Worm (Caenorhabditis elegans) whole organism, L4 larva: ENCODE measurements around the gene dmsr-10.

ENCODE experiments used
- D1046.2 ChIP-seq: fragments of 200-800 bp; sonication (Bioruptor generic); IDR thresholded peaks from 2 replicates; pipeline ENCODE4 v1.3.6; 2022; ENCODE audit warnings: missing genetic modification characterization, missing compliant biosample characterization
- F10B5.3 ChIP-seq: sonication (generic microtip); optimal IDR thresholded peaks from 2 replicates; lab custom pipeline; 2016; ENCODE audit warnings: mild to moderate bottlenecking, missing genetic modification characterization, missing compliant biosample characterization
- F44E2.7 ChIP-seq: fragments of 200-800 bp; sonication (Bioruptor generic); IDR thresholded peaks from 2 replicates; pipeline ENCODE4 v2.1.2; 2022; ENCODE audit warnings: missing genetic modification characterization, missing compliant biosample characterization
- R02D3.7 ChIP-seq: fragments of 150-350 bp; sonication (generic microtip); optimal IDR thresholded peaks from 3 replicates; lab custom pipeline; 2014; ENCODE audit warnings: missing biosample characterization, missing genetic modification characterization
- T20F7.1 ChIP-seq: fragments of 200-800 bp; sonication (Bioruptor generic); optimal IDR thresholded peaks from 2 replicates; lab custom pipeline; 2018; ENCODE audit warnings: mild to moderate bottlenecking, missing genetic modification characterization, missing compliant biosample characterization
- T26A8.4 ChIP-seq: fragments of 200-800 bp; sonication (Bioruptor generic); IDR thresholded peaks from 2 replicates; pipeline ENCODE4 v1.3.6; 2022; ENCODE audit warnings: missing genetic modification characterization, missing compliant biosample characterization
- Y105C5A.15 ChIP-seq: fragments of 200-800 bp; sonication (Bioruptor generic); IDR thresholded peaks from 2 replicates; pipeline ENCODE4 v1.3.6; 2022; ENCODE audit warnings: missing genetic modification characterization, missing compliant biosample characterization
- Y48G9A.11 ChIP-seq: fragments of 200-800 bp; sonication (Bioruptor generic); IDR thresholded peaks from 2 replicates; pipeline ENCODE4 v1.3.6; 2022; ENCODE audit warnings: missing genetic modification reagents, missing genetic modification characterization, missing compliant biosample characterization
- Y5F2A.4 ChIP-seq: fragments of 200-800 bp; sonication (Bioruptor generic); optimal IDR thresholded peaks from 2 replicates; lab custom pipeline; 2018; ENCODE audit warnings: mild to moderate bottlenecking, missing genetic modification characterization, missing compliant biosample characterization
- ZK337.2 ChIP-seq: fragments of 200-800 bp; sonication (Bioruptor generic); IDR thresholded peaks from 2 replicates; pipeline ENCODE4 v1.3.6; 2022; ENCODE audit warnings: missing genetic modification reagents, missing genetic modification characterization, missing compliant biosample characterization
- ZK546.5 ChIP-seq, 2 experiments: sonication (generic microtip); optimal IDR thresholded peaks; 2 replicates each; lab custom pipeline; 2017; ENCODE audit warnings: missing biosample characterization in 2 of 2, missing genetic modification characterization in 2 of 2
- ama-1 ChIP-seq: fragments of 150-350 bp; optimal IDR thresholded peaks from 2 replicates; lab custom pipeline; 2014; ENCODE audit warnings: inconsistent platforms, mixed read lengths
- attf-4 ChIP-seq: sonication (generic microtip); optimal IDR thresholded peaks from 3 replicates; lab custom pipeline; 2017; ENCODE audit warnings: missing biosample characterization, missing genetic modification characterization
- ceh-20 ChIP-seq: fragments of 200-800 bp; sonication (Bioruptor generic); IDR thresholded peaks from 2 replicates; pipeline ENCODE4 v1.3.6; 2022; ENCODE audit warnings: missing genetic modification reagents, missing genetic modification characterization, missing compliant biosample characterization
- ces-1 ChIP-seq: fragments of 150-350 bp; sonication (generic microtip); optimal IDR thresholded peaks from 4 replicates; lab custom pipeline; 2014; ENCODE audit warnings: missing biosample characterization, missing genetic modification reagents, missing genetic modification characterization
- dmd-6 ChIP-seq: fragments of 200-800 bp; sonication (Bioruptor generic); IDR thresholded peaks from 2 replicates; pipeline ENCODE4 v1.3.6; 2022; ENCODE audit warnings: missing genetic modification reagents, missing genetic modification characterization, missing compliant biosample characterization
- dpl-1 ChIP-seq: fragments of 150-350 bp; optimal IDR thresholded peaks from 2 replicates; lab custom pipeline; 2014; ENCODE audit warnings: missing biosample characterization, missing genetic modification reagents, missing genetic modification characterization
- duxl-1 ChIP-seq: sonication (generic microtip); optimal IDR thresholded peaks from 2 replicates; lab custom pipeline; 2016; ENCODE audit warnings: mild to moderate bottlenecking, missing genetic modification characterization, moderate library complexity, missing compliant biosample characterization; ENCODE audit not compliant: poor library complexity
- dve-1 ChIP-seq: sonication (generic microtip); optimal IDR thresholded peaks from 2 replicates; lab custom pipeline; 2017; ENCODE audit warnings: antibody characterized with exemption, mild to moderate bottlenecking, missing genetic modification characterization, missing compliant biosample characterization; ENCODE audit not compliant: insufficient read depth
- fos-1 ChIP-seq: fragments of 150-350 bp; optimal IDR thresholded peaks from 2 replicates; lab custom pipeline; 2014; ENCODE audit warnings: missing biosample characterization, missing genetic modification characterization
- hlh-30 ChIP-seq: sonication (generic microtip); optimal IDR thresholded peaks from 2 replicates; lab custom pipeline; 2017; ENCODE audit warnings: antibody characterized with exemption, mild to moderate bottlenecking, missing genetic modification characterization, missing compliant biosample characterization; ENCODE audit not compliant: insufficient read depth
- jun-1 ChIP-seq: fragments of 150-350 bp; optimal IDR thresholded peaks from 2 replicates; lab custom pipeline; 2014; ENCODE audit warnings: missing biosample characterization, missing genetic modification reagents, missing genetic modification characterization
- lim-7 ChIP-seq: fragments of 200-800 bp; sonication (Bioruptor generic); IDR thresholded peaks from 2 replicates; pipeline ENCODE4 v1.3.6; 2022; ENCODE audit warnings: missing genetic modification characterization, missing compliant biosample characterization
- madf-9 ChIP-seq: fragments of 200-800 bp; sonication (Bioruptor generic); conservative IDR thresholded peaks from 2 replicates; pipeline ENCODE4 v1.3.6; 2022; ENCODE audit warnings: missing genetic modification reagents, missing genetic modification characterization, missing compliant biosample characterization
- mep-1 ChIP-seq: fragments of 150-350 bp; sonication (generic microtip); optimal IDR thresholded peaks from 3 replicates; lab custom pipeline; 2014; ENCODE audit warnings: missing biosample characterization, missing genetic modification characterization
- mes-2 ChIP-seq: sonication (generic microtip); optimal IDR thresholded peaks from 2 replicates; lab custom pipeline; 2016; ENCODE audit warnings: missing genotype, mild to moderate bottlenecking, missing genetic modification characterization, missing compliant biosample characterization; ENCODE audit not compliant: poor library complexity, severe bottlenecking
- nhr-102 ChIP-seq: sonication (generic microtip); optimal IDR thresholded peaks from 2 replicates; lab custom pipeline; 2016; ENCODE audit warnings: mild to moderate bottlenecking, missing genetic modification characterization, moderate library complexity, missing compliant biosample characterization
- nhr-6 ChIP-seq: fragments of 150-350 bp; optimal IDR thresholded peaks from 2 replicates; lab custom pipeline; 2014; ENCODE audit warnings: missing biosample characterization, missing genetic modification characterization
- saeg-2 ChIP-seq: fragments of 200-800 bp; sonication (Bioruptor generic); IDR thresholded peaks from 2 replicates; pipeline ENCODE4 v1.3.6; 2022; ENCODE audit warnings: missing genetic modification reagents, missing genetic modification characterization, missing compliant biosample characterization
- sdz-12 ChIP-seq: fragments of 200-800 bp; sonication (Bioruptor generic); optimal IDR thresholded peaks from 2 replicates; lab custom pipeline; 2018; ENCODE audit warnings: mild to moderate bottlenecking, missing genetic modification characterization, missing compliant biosample characterization
- set-16 ChIP-seq: fragments of 200-800 bp; sonication (Bioruptor generic); IDR thresholded peaks from 2 replicates; pipeline ENCODE4 v1.3.6; 2022; ENCODE audit warnings: missing genetic modification reagents, missing genetic modification characterization, missing compliant biosample characterization
- unc-130 ChIP-seq: sonication (generic microtip); optimal IDR thresholded peaks from 2 replicates; lab custom pipeline; 2016; ENCODE audit warnings: missing genetic modification reagents, missing genetic modification characterization, missing compliant biosample characterization
- vab-7 ChIP-seq: fragments of 200-800 bp; sonication (Bioruptor generic); IDR thresholded peaks from 2 replicates; pipeline ENCODE4 v1.3.6; 2022; ENCODE audit warnings: missing genetic modification reagents, missing genetic modification characterization, missing compliant biosample characterization
- zip-11 ChIP-seq: fragments of 200-800 bp; sonication (Bioruptor generic); IDR thresholded peaks from 2 replicates; pipeline ENCODE4 v1.3.6; 2022; ENCODE audit warnings: missing genetic modification characterization, missing compliant biosample characterization

dmsr-10 gene

DNA sequence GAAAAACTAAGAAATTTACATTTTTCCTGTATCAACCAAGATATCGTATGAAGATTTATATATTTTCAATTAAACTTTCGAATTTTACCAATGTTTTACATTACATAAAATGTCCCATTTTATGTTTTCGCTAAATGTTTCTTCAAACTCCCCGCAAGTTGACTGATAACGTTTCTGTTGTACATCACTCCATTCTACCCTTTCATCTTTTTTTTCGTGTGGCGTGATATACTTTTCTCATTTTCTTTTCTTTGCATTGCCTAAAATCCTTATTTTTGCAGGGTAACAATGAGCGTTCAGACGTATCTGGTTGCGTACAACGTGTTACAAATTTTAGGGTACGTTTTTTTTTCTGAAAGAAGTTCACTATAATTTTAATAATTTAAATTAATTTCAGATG, 37.3 kb upstream of the dmsr-10 start, which contains the start of gene hpo-8 (continued):
- no peak for TF ChIP-seq jun-1
- no peak; the same call in 1 of the 2 replicates for TF ChIP-seq dmd-6 (GFP tag; lab: Robert Waterston, UW)
- TF ChIP-seq ama-1 (lab: Kevin White, UChicago), result no peak
- TF ChIP-seq Y105C5A.15 (GFP tag; lab: Robert Waterston, UW), result no peak
- TF ChIP-seq nhr-6, result no peak
- TF ChIP-seq ces-1 (GFP tag; lab: Kevin White, UChicago), result no peak

- no peak for TF ChIP-seq F10B5.3
- TF ChIP-seq nhr-102, result no peak
- no peak for TF ChIP-seq madf-9 (GFP tag; lab: Robert Waterston, UW)
- peak; percentile 58 for TF ChIP-seq mes-2 (tag; lab: Kevin White, UChicago)
- TF ChIP-seq T20F7.1 (GFP tag; lab: Kevin White, UChicago), result peak; percentile 94
- no peak for TF ChIP-seq sdz-12 (GFP tag; lab: Kevin White, UChicago)
- no peak for TF ChIP-seq duxl-1
- peak; percentile 92 for TF ChIP-seq Y48G9A.11 (GFP tag; lab: Robert Waterston, UW)
- TF ChIP-seq jun-1, result no peak
- TF ChIP-seq lim-7 (GFP tag; lab: Robert Waterston, UW), result no peak
- no peak for TF ChIP-seq attf-4
- TF ChIP-seq dpl-1 (GFP tag; lab: Kevin White, UChicago), result peak; percentile 77
- TF ChIP-seq dve-1 (tag; lab: Kevin White, UChicago), result no peak
- TF ChIP-seq ZK337.2 (GFP tag; lab: Robert Waterston, UW), result no peak
- no peak for TF ChIP-seq T26A8.4 (GFP tag; lab: Robert Waterston, UW)
- TF ChIP-seq zip-11 (GFP tag; lab: Robert Waterston, UW), result no peak
- peak; percentile 85 for TF ChIP-seq R02D3.7 (tag; lab: Kevin White, UChicago)
Measured at ce11 chrV:6838599-6838998, 36.8 kb upstream of the dmsr-10 start, which contains the start of gene T15B7.15. Gene T15B7.15 (minus strand): TSS chrV:6838665.

ce11 chrV:6836036-6836435, 34.3 kb upstream of the dmsr-10 start:
- no peak for TF ChIP-seq saeg-2
- TF ChIP-seq set-16 (GFP tag; lab: Robert Waterston, UW), result peak; percentile 95

- no peak for TF ChIP-seq hlh-30 (tag; lab: Kevin White, UChicago)
- no peak for TF ChIP-seq ZK546.5 (tag; optimal IDR thresholded peaks at IDR 0.05; lab: Kevin White, UChicago)
- TF ChIP-seq vab-7 (GFP tag; lab: Robert Waterston, UW), result no peak
- no peak for TF ChIP-seq D1046.2
- TF ChIP-seq F10B5.3, result no peak
- TF ChIP-seq ceh-20, result no peak
- no peak for TF ChIP-seq Y5F2A.4 (GFP tag; lab: Kevin White, UChicago)
- no peak for TF ChIP-seq unc-130 (GFP tag; lab: Kevin White, UChicago)
- TF ChIP-seq duxl-1, result no peak
- no peak for TF ChIP-seq fos-1
- no peak for TF ChIP-seq lim-7 (GFP tag; lab: Robert Waterston, UW)
- TF ChIP-seq mep-1, result no peak
Measured at ce11 chrV:6835242-6835641, 33.5 kb upstream of the dmsr-10 start, which contains the start of the genes T15B7.14 and col-143. Gene T15B7.14 (minus strand): TSS chrV:6835342. Gene col-143 (plus strand): TSS chrV:6835635.

- peak; percentile 97 for TF ChIP-seq set-16 (GFP tag; lab: Robert Waterston, UW)
- TF ChIP-seq D1046.2, result 0 out of 2 replicates have a peak, but pooled peaks have one; percentile 27
- TF ChIP-seq vab-7 (GFP tag; lab: Robert Waterston, UW), result 0 out of 2 replicates have a peak, but pooled peaks have one; percentile 5
- TF ChIP-seq F44E2.7 (GFP tag; lab: Robert Waterston, UW), result no peak
Measured at ce11 chrV:6831539-6831938, 29.8 kb upstream of the dmsr-10 start.
